Worm (Caenorhabditis elegans) whole organism, young adult: Measurements from ENCODE around the gene crb-1.

Experiments
- F10E7.11 ChIP-seq: sonication (generic microtip); optimal IDR thresholded peaks from 2 replicates; lab custom pipeline; 2017; ENCODE audit warnings: mild to moderate bottlenecking, missing genetic modification characterization, moderate library complexity, missing compliant biosample characterization
- F33H1.4 ChIP-seq: fragments of 200-800 bp; sonication (Bioruptor generic); IDR thresholded peaks from 2 replicates; pipeline ENCODE4 v1.3.6; 2022; ENCODE audit warnings: missing genetic modification reagents, missing genetic modification characterization, missing compliant biosample characterization
- F52B5.7 ChIP-seq: sonication (generic microtip); optimal IDR thresholded peaks from 2 replicates; lab custom pipeline; 2016; ENCODE audit warnings: mild to moderate bottlenecking, missing genetic modification characterization, missing compliant biosample characterization
- K11D2.4 ChIP-seq: fragments of 200-800 bp; sonication (Bioruptor generic); IDR thresholded peaks from 2 replicates; pipeline ENCODE4 v1.3.6; 2022; ENCODE audit warnings: missing genetic modification reagents, missing genetic modification characterization, missing compliant biosample characterization
- T26A5.8 ChIP-seq: sonication (generic microtip); optimal IDR thresholded peaks from 2 replicates; lab custom pipeline; 2016; ENCODE audit warnings: missing genetic modification characterization, missing compliant biosample characterization
- cebp-2 ChIP-seq: fragments of 200-800 bp; sonication (Bioruptor generic); IDR thresholded peaks from 2 replicates; pipeline ENCODE4 v1.3.6; 2022; ENCODE audit warnings: missing genetic modification characterization, missing compliant biosample characterization
- die-1 ChIP-seq: sonication (generic microtip); optimal IDR thresholded peaks from 2 replicates; lab custom pipeline; 2016; ENCODE audit warnings: missing genotype, mild to moderate bottlenecking, missing genetic modification characterization, missing compliant biosample characterization
- dpff-1 ChIP-seq: sonication (generic microtip); optimal IDR thresholded peaks from 2 replicates; lab custom pipeline; 2017; ENCODE audit warnings: mild to moderate bottlenecking, missing genetic modification characterization, missing compliant biosample characterization
- egl-18 ChIP-seq: fragments of 200-800 bp; sonication (Bioruptor generic); IDR thresholded peaks from 2 replicates; pipeline ENCODE4 v1.3.6; 2022; ENCODE audit warnings: missing genetic modification reagents, missing genetic modification characterization, missing compliant biosample characterization
- fkh-3 ChIP-seq: sonication (generic microtip); optimal IDR thresholded peaks from 2 replicates; lab custom pipeline; 2016; ENCODE audit warnings: mild to moderate bottlenecking, missing genetic modification characterization, missing compliant biosample characterization
- hmg-20 ChIP-seq: fragments of 200-800 bp; sonication (Bioruptor generic); IDR thresholded peaks from 2 replicates; pipeline ENCODE4 v1.3.6; 2022; ENCODE audit warnings: missing genetic modification reagents, missing genetic modification characterization, missing compliant biosample characterization
- mel-28 ChIP-seq: sonication (generic microtip); optimal IDR thresholded peaks from 2 replicates; lab custom pipeline; 2016; ENCODE audit warnings: borderline replicate concordance, mild to moderate bottlenecking, missing genetic modification characterization, missing compliant biosample characterization
- mes-4 ChIP-seq: sonication (generic microtip); optimal IDR thresholded peaks from 2 replicates; lab custom pipeline; 2016; ENCODE audit warnings: missing genotype, missing genetic modification characterization, missing compliant biosample characterization
- nhr-120 ChIP-seq: fragments of 200-800 bp; sonication (Bioruptor generic); IDR thresholded peaks from 2 replicates; pipeline ENCODE4 v1.3.6; 2022; ENCODE audit warnings: missing genetic modification characterization, missing compliant biosample characterization
- unc-130 ChIP-seq: sonication (generic microtip); optimal IDR thresholded peaks from 2 replicates; lab custom pipeline; 2016; ENCODE audit warnings: missing genetic modification reagents, missing genetic modification characterization, missing compliant biosample characterization
- ztf-22 ChIP-seq: fragments of 200-800 bp; sonication (Bioruptor generic); optimal IDR thresholded peaks from 2 replicates; lab custom pipeline; 2018; ENCODE audit warnings: mild to moderate bottlenecking, missing genetic modification characterization, moderate library complexity, missing compliant biosample characterization
- ztf-28 ChIP-seq: fragments of 200-800 bp; sonication (Bioruptor generic); IDR thresholded peaks from 2 replicates; pipeline ENCODE4 v1.3.6; 2022; ENCODE audit warnings: missing genetic modification reagents, missing genetic modification characterization, missing compliant biosample characterization

Gene crb-1

ce11 chrX:17355462-17355861, 58.4 kb downstream of the crb-1 start:
- TF ChIP-seq dpff-1 (tag; lab: Kevin White, UChicago) = no peak
- TF ChIP-seq nhr-120 = no peak
- TF ChIP-seq fkh-3 = no peak
- TF ChIP-seq die-1 (tag; lab: Kevin White, UChicago) = no peak
- no peak for TF ChIP-seq unc-130 (GFP tag; lab: Kevin White, UChicago)
- TF ChIP-seq T26A5.8 (tag; lab: Kevin White, UChicago) = no peak
- no peak for TF ChIP-seq F52B5.7
- TF ChIP-seq K11D2.4 (GFP tag; lab: Robert Waterston, UW) = no peak
- TF ChIP-seq mel-28 (tag; lab: Kevin White, UChicago) = no peak
- TF ChIP-seq F10E7.11 (tag; lab: Kevin White, UChicago) = no peak
- no peak for TF ChIP-seq mes-4 (tag; lab: Kevin White, UChicago)
- TF ChIP-seq egl-18 (GFP tag; lab: Robert Waterston, UW) = no peak
- no peak for TF ChIP-seq ztf-28
- TF ChIP-seq hmg-20 = no peak
- TF ChIP-seq cebp-2 (GFP tag; lab: Robert Waterston, UW) = no peak
- TF ChIP-seq F33H1.4 (GFP tag; lab: Robert Waterston, UW) = no peak
- no peak for TF ChIP-seq ztf-22 (GFP tag; lab: Kevin White, UChicago)
